Worm (Caenorhabditis elegans): ENCODE measurements around the gene gcy-23.

ce11 chrIV:3305575-3305974, 16.4 kb upstream of the gcy-23 start, which contains the start of gene W08E12.2:
- TF ChIP-seq dpl-1 (GFP tag; optimal IDR thresholded peaks at IDR 0.05) (no peak), mep-1 (tag; optimal IDR thresholded peaks at IDR 0.05) (no peak)

Data from whole organism, L1 larva.